Fruit fly (Drosophila melanogaster): ENCODE data around the gene CG12684.

Gene CG12684

DNA sequence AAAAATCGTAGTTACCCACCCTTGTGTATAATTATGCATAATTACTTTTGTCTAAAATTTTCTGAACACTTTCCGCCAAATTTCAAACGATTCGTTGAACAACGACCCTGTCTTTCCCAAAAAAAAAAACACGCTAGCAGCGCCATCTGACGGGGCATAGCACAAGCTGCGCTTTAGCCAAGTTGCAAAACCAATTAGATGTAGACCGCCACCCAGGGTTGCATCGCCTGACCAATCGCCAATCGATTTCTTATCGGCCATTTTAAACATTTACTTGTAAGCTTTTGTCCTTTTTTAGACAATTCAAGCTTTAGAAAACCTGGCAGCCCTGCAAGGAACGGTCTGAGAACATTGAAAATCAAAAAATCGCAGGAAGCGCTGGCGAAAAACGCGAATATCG lies 41.8 kb downstream of the CG12684 start, which contains the start of gene CG3556 (continued):
- no peak for TF ChIP-seq usp (GFP tag; optimal IDR thresholded peaks at IDR 0.05)
- no peak for TF ChIP-seq odd (GFP tag; optimal IDR thresholded peaks at IDR 0.05)
- TF ChIP-seq CG7556 (GFP tag; optimal IDR thresholded peaks at IDR 0.05) = no peak
- TF ChIP-seq Lpt (GFP tag; optimal IDR thresholded peaks at IDR 0.05) = no peak
- no peak for TF ChIP-seq ap (GFP tag; IDR thresholded peaks at IDR 0.05)
- TF ChIP-seq Hr39 (optimal IDR thresholded peaks at IDR 0.05) = no peak
- TF ChIP-seq CG8359 (GFP tag; optimal IDR thresholded peaks at IDR 0.05; ENCODE audit: borderline replicate concordance) = no peak
- TF ChIP-seq CG12071 (GFP tag; optimal IDR thresholded peaks at IDR 0.05) = no peak
- TF ChIP-seq Rfx (GFP tag; IDR thresholded peaks at IDR 0.05) = peak; percentile 80
- TF ChIP-seq yki (optimal IDR thresholded peaks at IDR 0.05) = no peak
- TF ChIP-seq D (optimal IDR thresholded peaks at IDR 0.05) = no peak
- no peak for TF ChIP-seq D (GFP tag; optimal IDR thresholded peaks at IDR 0.05)
- peak; percentile 53 for TF ChIP-seq CoRest (tag; optimal IDR thresholded peaks at IDR 0.05)
- peak; percentile 78 for TF ChIP-seq vvl (GFP tag; IDR thresholded peaks at IDR 0.05)
- no peak for TF ChIP-seq CG10274 (GFP tag; optimal IDR thresholded peaks at IDR 0.05)
- TF ChIP-seq H15 (GFP tag; IDR thresholded peaks at IDR 0.05) = peak; percentile 66; the same call in 2 of the 3 replicates
- TF ChIP-seq repo (GFP tag; optimal IDR thresholded peaks at IDR 0.05) = no peak
- no peak for TF ChIP-seq dimm (GFP tag; IDR thresholded peaks at IDR 0.05)
- TF ChIP-seq shn (GFP tag; optimal IDR thresholded peaks at IDR 0.05) = peak; percentile 30
- no peak for TF ChIP-seq sc (optimal IDR thresholded peaks at IDR 0.05)
- TF ChIP-seq sc (GFP tag; optimal IDR thresholded peaks at IDR 0.05) = no peak
- TF ChIP-seq CG9797 (GFP tag; optimal IDR thresholded peaks at IDR 0.05) = peak; percentile 48
- no peak for TF ChIP-seq sima (GFP tag; optimal IDR thresholded peaks at IDR 0.05)
- TF ChIP-seq HmgZ (tag; optimal IDR thresholded peaks at IDR 0.05) = peak; percentile 33
- TF ChIP-seq Antp (GFP tag; optimal IDR thresholded peaks at IDR 0.05) = peak; percentile 62
- no peak for TF ChIP-seq CG31388 (GFP tag; optimal IDR thresholded peaks at IDR 0.05)
- TF ChIP-seq CG14050 (GFP tag; IDR thresholded peaks at IDR 0.05) = 0 out of 3 replicates have a peak, but pooled peaks have one; percentile 12
- no peak for TF ChIP-seq gsb (GFP tag; IDR thresholded peaks at IDR 0.05)
- peak; percentile 80 for TF ChIP-seq CG6791 (GFP tag; IDR thresholded peaks at IDR 0.05; ENCODE audit: partially characterized antibody)
- TF ChIP-seq klu (GFP tag; IDR thresholded peaks at IDR 0.05) = 0 out of 2 replicates have a peak, but pooled peaks have one; percentile 7
- TF ChIP-seq org-1 (GFP tag; optimal IDR thresholded peaks at IDR 0.05) = peak; percentile 7
- TF ChIP-seq CG30403 (GFP tag; optimal IDR thresholded peaks at IDR 0.05) = peak; percentile 49
- TF ChIP-seq onecut (GFP tag; IDR thresholded peaks at IDR 0.05) = peak; percentile 69
- TF ChIP-seq Lim3 (GFP tag; IDR thresholded peaks at IDR 0.05) = no peak
- TF ChIP-seq CG11398 (GFP tag; optimal IDR thresholded peaks at IDR 0.05) = no peak
- TF ChIP-seq CG17359 (tag; optimal IDR thresholded peaks at IDR 0.05) = peak; percentile 32
- no peak for TF ChIP-seq Oaz (GFP tag; IDR thresholded peaks at IDR 0.05)
- TF ChIP-seq CG1792 (GFP tag; optimal IDR thresholded peaks at IDR 0.05) = peak; percentile 30
- no peak for TF ChIP-seq gt (GFP tag; IDR thresholded peaks at IDR 0.05)
- peak; percentile 22 for TF ChIP-seq CG10979 (tag; optimal IDR thresholded peaks at IDR 0.05)
- no peak for TF ChIP-seq CG4328 (GFP tag; optimal IDR thresholded peaks at IDR 0.05)
- peak; percentile 55 for TF ChIP-seq MBD-R2 (GFP tag; IDR thresholded peaks at IDR 0.05)
- no peak for TF ChIP-seq wdn (GFP tag; IDR thresholded peaks at IDR 0.05)
- no peak for TF ChIP-seq CG13894 (tag; optimal IDR thresholded peaks at IDR 0.05)
- TF ChIP-seq stc (GFP tag; IDR thresholded peaks at IDR 0.05) = 0 out of 2 replicates have a peak, but pooled peaks have one; percentile 10
- peak; percentile 72 for TF ChIP-seq Opbp (GFP tag; IDR thresholded peaks at IDR 0.05; ENCODE audit: partially characterized antibody)
- no peak for TF ChIP-seq CG11085 (GFP tag; IDR thresholded peaks at IDR 0.05)
- TF ChIP-seq CG11504 (tag; optimal IDR thresholded peaks at IDR 0.05) = no peak
- TF ChIP-seq ato (GFP tag; IDR thresholded peaks at IDR 0.05; ENCODE audit: partially characterized antibody) = peak; percentile 61; the same call in 1 of the 2 replicates
- TF ChIP-seq corto (GFP tag; optimal IDR thresholded peaks at IDR 0.05) = no peak
- TF ChIP-seq Med (GFP tag) = no peak
- TF ChIP-seq Dip3 (GFP tag; optimal IDR thresholded peaks at IDR 0.05) = peak; percentile 7
- peak; percentile 99 for TF ChIP-seq CG2116 (GFP tag; optimal IDR thresholded peaks at IDR 0.05)

Data from whole organism, embryonic.